Fruit fly (Drosophila melanogaster): ENCODE data around the gene Smr.

DNA sequence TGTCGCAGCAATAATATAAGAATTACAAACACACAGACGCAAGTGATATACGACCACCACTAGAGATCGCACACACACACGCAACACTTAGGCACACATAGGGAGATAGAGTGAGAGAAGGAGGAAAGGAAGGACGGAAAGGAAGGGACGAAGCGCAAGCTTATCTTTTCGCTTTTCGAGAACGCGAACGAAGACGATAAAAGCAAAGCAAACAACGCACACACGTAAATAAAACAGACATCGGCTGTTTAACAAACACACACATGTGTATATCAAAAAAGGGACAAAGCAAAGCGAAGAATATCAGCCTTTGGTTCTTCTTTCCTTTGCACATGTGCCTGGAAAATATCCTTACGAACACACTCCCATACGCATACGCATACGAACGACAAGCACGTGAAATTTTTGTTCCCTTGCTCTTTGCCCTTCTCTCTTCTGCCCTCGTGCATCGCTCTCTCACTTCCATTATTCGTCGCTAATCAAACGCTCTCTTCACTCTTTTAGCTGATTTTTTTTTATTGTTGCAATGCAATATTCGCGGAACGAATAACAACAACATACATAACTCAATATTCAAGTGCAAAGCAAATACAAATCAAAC is 82.3 kb downstream of the Smr start:
- peak; percentile 96 for TF ChIP-seq psq (GFP tag; optimal IDR thresholded peaks at IDR 0.05)
- TF ChIP-seq Rel (GFP tag; optimal IDR thresholded peaks at IDR 0.05), result peak; percentile 60
- TF ChIP-seq Rel (tag; optimal IDR thresholded peaks at IDR 0.05), result peak; percentile 70
- TF ChIP-seq ey (GFP tag; optimal IDR thresholded peaks at IDR 0.05), result no peak
- TF ChIP-seq CG9705 (GFP tag; optimal IDR thresholded peaks at IDR 0.05), result no peak
- TF ChIP-seq Hnf4 (GFP tag; optimal IDR thresholded peaks at IDR 0.05), result peak; percentile 52

All from whole organism, wandering third instar larva.